Fruit fly (Drosophila melanogaster) whole organism, prepupa: ENCODE data around the gene Fpgs1.

Experiments used
- Blimp-1 ChIP-seq: fragments of 200-800 bp; sonication (Bioruptor generic); optimal IDR thresholded peaks from 3 replicates; lab custom pipeline; 2017; ENCODE audit warnings: missing biosample characterization, missing genetic modification characterization, mild to moderate bottlenecking, moderate library complexity, missing genetic modification reagents
- CG11294 ChIP-seq: fragments of 200-800 bp; sonication (Bioruptor generic); IDR thresholded peaks from 2 replicates; pipeline ENCODE4 v1.3.6; 2022; ENCODE audit warnings: missing biosample characterization, missing genetic modification characterization
- CG11762 ChIP-seq: fragments of 200-800 bp; sonication (Bioruptor generic); optimal IDR thresholded peaks from 3 replicates; lab custom pipeline; 2016; ENCODE audit warnings: missing biosample characterization, missing genetic modification characterization; ENCODE audit not compliant: insufficient read depth
- CG1621 ChIP-seq: fragments of 200-800 bp; sonication (Bioruptor generic); optimal IDR thresholded peaks from 3 replicates; lab custom pipeline; 2018; ENCODE audit warnings: missing biosample characterization, mild to moderate bottlenecking, missing genetic modification characterization
- CG16779 ChIP-seq: fragments of 200-800 bp; sonication (Bioruptor generic); optimal IDR thresholded peaks from 3 replicates; lab custom pipeline; 2017; ENCODE audit warnings: missing biosample characterization, mild to moderate bottlenecking, missing genetic modification characterization
- CG3032 ChIP-seq: fragments of 200-800 bp; optimal IDR thresholded peaks from 2 replicates; lab custom pipeline; 2019; ENCODE audit warnings: missing biosample characterization, mild to moderate bottlenecking, missing genetic modification characterization, moderate library complexity
- CG32006 ChIP-seq: fragments of 200-800 bp; sonication (Bioruptor generic); optimal IDR thresholded peaks from 3 replicates; lab custom pipeline; 2017; ENCODE audit warnings: missing biosample characterization, mild to moderate bottlenecking, missing genetic modification characterization
- CG34406 ChIP-seq: fragments of 200-800 bp; sonication (Bioruptor generic); optimal IDR thresholded peaks from 3 replicates; lab custom pipeline; 2016; ENCODE audit warnings: missing biosample characterization, missing genetic modification characterization
- CG4318 ChIP-seq: fragments of 200-800 bp; sonication (Bioruptor generic); optimal IDR thresholded peaks from 3 replicates; lab custom pipeline; 2017; ENCODE audit warnings: missing biosample characterization, mild to moderate bottlenecking, missing genetic modification characterization
- CG6163 ChIP-seq: fragments of 200-800 bp; sonication (Bioruptor generic); IDR thresholded peaks from 3 replicates; pipeline ENCODE4 v1.3.6; 2022; ENCODE audit warnings: missing biosample characterization, missing genetic modification characterization
- CG6276 ChIP-seq: fragments of 200-800 bp; sonication (Bioruptor generic); optimal IDR thresholded peaks from 2 replicates; lab custom pipeline; 2017; ENCODE audit warnings: missing biosample characterization, mild to moderate bottlenecking, missing genetic modification characterization
- CG6792 ChIP-seq: fragments of 200-800 bp; sonication (Bioruptor generic); optimal IDR thresholded peaks from 3 replicates; lab custom pipeline; 2016; ENCODE audit warnings: missing biosample characterization, missing genetic modification characterization
- CG6808 ChIP-seq: fragments of 200-800 bp; sonication (Bioruptor generic); optimal IDR thresholded peaks from 3 replicates; lab custom pipeline; 2017; ENCODE audit warnings: missing biosample characterization, missing genetic modification characterization, mild to moderate bottlenecking, moderate library complexity, missing genetic modification reagents
- CG6854 ChIP-seq: fragments of 200-800 bp; sonication (Bioruptor generic); optimal IDR thresholded peaks from 2 replicates; lab custom pipeline; 2017; ENCODE audit warnings: missing biosample characterization, mild to moderate bottlenecking, missing genetic modification characterization
- CG8119 ChIP-seq: fragments of 200-800 bp; sonication (Bioruptor generic); IDR thresholded peaks from 3 replicates; pipeline ENCODE4 v1.3.6; 2022; ENCODE audit warnings: missing biosample characterization, missing genetic modification characterization
- CG8319 ChIP-seq: fragments of 200-800 bp; sonication (Bioruptor generic); optimal IDR thresholded peaks from 3 replicates; lab custom pipeline; 2016; ENCODE audit warnings: missing biosample characterization, missing genetic modification characterization
- Eip75B ChIP-seq: fragments of 200-800 bp; sonication (Bioruptor generic); optimal IDR thresholded peaks from 3 replicates; lab custom pipeline; 2016; ENCODE audit warnings: missing biosample characterization, missing genetic modification characterization
- Eip93F ChIP-seq: fragments of 200-800 bp; sonication (Bioruptor generic); optimal IDR thresholded peaks from 2 replicates; lab custom pipeline; 2016; ENCODE audit warnings: missing biosample characterization, mild to moderate bottlenecking, missing genetic modification characterization
- Ets96B ChIP-seq: fragments of 200-800 bp; optimal IDR thresholded peaks from 2 replicates; lab custom pipeline; 2019; ENCODE audit warnings: missing biosample characterization, mild to moderate bottlenecking, missing genetic modification characterization, moderate library complexity
- Hr39 ChIP-seq: fragments of 200-800 bp; sonication (Bioruptor generic); optimal IDR thresholded peaks from 2 replicates; lab custom pipeline; 2016; ENCODE audit warnings: missing biosample characterization, missing genetic modification characterization
- Hr4 ChIP-seq: fragments of 200-800 bp; sonication (Bioruptor generic); optimal IDR thresholded peaks from 3 replicates; lab custom pipeline; 2016; ENCODE audit warnings: missing biosample characterization, missing genetic modification characterization
- Met ChIP-seq: fragments of 200-800 bp; sonication (Bioruptor generic); optimal IDR thresholded peaks from 3 replicates; lab custom pipeline; 2016; ENCODE audit warnings: missing biosample characterization, missing genetic modification characterization
- Sox14 ChIP-seq: fragments of 200-800 bp; sonication (Bioruptor generic); optimal IDR thresholded peaks from 3 replicates; lab custom pipeline; 2016; ENCODE audit warnings: missing biosample characterization, missing genetic modification characterization
- Sox15 ChIP-seq: fragments of 200-800 bp; sonication (Bioruptor generic); optimal IDR thresholded peaks from 3 replicates; lab custom pipeline; 2016; ENCODE audit warnings: missing biosample characterization, missing genetic modification characterization
- fd59A ChIP-seq: fragments of 200-800 bp; sonication (Bioruptor generic); optimal IDR thresholded peaks from 2 replicates; lab custom pipeline; 2017; ENCODE audit warnings: missing biosample characterization, mild to moderate bottlenecking, missing genetic modification characterization, missing genetic modification reagents
- fd85E ChIP-seq: fragments of 200-800 bp; sonication (Bioruptor generic); optimal IDR thresholded peaks from 3 replicates; lab custom pipeline; 2016; ENCODE audit warnings: missing biosample characterization, missing genetic modification characterization
- fkh ChIP-seq: fragments of 200-800 bp; sonication (Bioruptor generic); optimal IDR thresholded peaks from 3 replicates; lab custom pipeline; 2017; ENCODE audit warnings: missing biosample characterization, mild to moderate bottlenecking, missing genetic modification characterization, moderate library complexity
- lz ChIP-seq: fragments of 200-800 bp; sonication (Bioruptor generic); optimal IDR thresholded peaks from 3 replicates; lab custom pipeline; 2016; ENCODE audit warnings: missing biosample characterization, missing genetic modification characterization
- net ChIP-seq: fragments of 200-800 bp; sonication (Bioruptor generic); optimal IDR thresholded peaks from 3 replicates; lab custom pipeline; 2016; ENCODE audit warnings: missing biosample characterization, missing genetic modification characterization
- salr ChIP-seq, 2 experiments: fragments of 200-800 bp; sonication (Bioruptor generic); optimal IDR thresholded peaks; 3 replicates each; lab custom pipeline; 2016 to 2018; ENCODE audit warnings: missing biosample characterization in 2 of 2, missing genetic modification characterization in 2 of 2, mild to moderate bottlenecking in 1 of 2
- spab ChIP-seq: fragments of 200-800 bp; sonication (Bioruptor generic); optimal IDR thresholded peaks from 2 replicates; lab custom pipeline; 2017; ENCODE audit warnings: missing biosample characterization, mild to moderate bottlenecking, missing genetic modification characterization, missing genetic modification reagents
- ss ChIP-seq, 2 experiments: fragments of 200-800 bp; sonication (Bioruptor generic); optimal IDR thresholded peaks; 2 replicates in 1 of 2; 3 replicates in 1 of 2; lab custom pipeline; 2017 to 2018; ENCODE audit warnings: mild to moderate bottlenecking in 2 of 2, missing biosample characterization in 2 of 2, missing genetic modification characterization in 2 of 2, moderate library complexity in 1 of 2
- svp ChIP-seq: fragments of 200-800 bp; sonication (Bioruptor generic); peaks from one replicate; lab custom pipeline; 2016; ENCODE audit warnings: missing biosample characterization, missing genetic modification characterization
- vri ChIP-seq: fragments of 200-800 bp; sonication (Bioruptor generic); optimal IDR thresholded peaks from 3 replicates; lab custom pipeline; 2016; ENCODE audit warnings: missing biosample characterization, mild to moderate bottlenecking, missing genetic modification characterization

Fpgs1 gene

dm6 chrX:12615752-12616366 is 4.2 kb downstream of the Fpgs1 start, which contains the start of gene CG11085:
TSS of gene CG11085 (plus strand) at chrX:12616316.
- TF ChIP-seq Met (GFP tag; lab: Kevin White, UChicago) (no peak), CG8319 (GFP tag; lab: Kevin White, UChicago) (no peak), Hr4 (GFP tag; lab: Kevin White, UChicago) (no peak), CG6854 (GFP tag; lab: Kevin White, UChicago) (no peak), fkh (no peak), CG6276 (GFP tag; lab: Kevin White, UChicago) (no peak), ss (GFP tag; optimal IDR thresholded peaks at IDR 0.05; lab: Kevin White, UChicago) (no peak), CG6808 (GFP tag; lab: Kevin White, UChicago) (no peak), CG6792 (GFP tag; lab: Kevin White, UChicago) (no peak), CG16779 (tag; lab: Kevin White, UChicago) (no peak), Blimp-1 (GFP tag; lab: Kevin White, UChicago) (no peak), Eip75B (GFP tag; lab: Kevin White, UChicago) (no peak), CG1621 (tag; lab: Kevin White, UChicago) (no peak), Sox15 (GFP tag; lab: Kevin White, UChicago) (no peak), Eip93F (GFP tag; lab: Kevin White, UChicago) (no peak), svp (no peak), CG3032 (tag; lab: Kevin White, UChicago) (no peak), CG6163 (no peak), CG32006 (GFP tag; lab: Kevin White, UChicago) (no peak), salr (GFP tag; optimal IDR thresholded peaks at IDR 0.05; lab: Kevin White, UChicago) (no peak)

- TF ChIP-seq fd59A (no peak), Eip75B (GFP tag; lab: Kevin White, UChicago) (no peak), CG8119 (GFP tag; lab: Robert Waterston, UW) (no peak), Ets96B (tag; lab: Kevin White, UChicago) (no peak), CG32006 (GFP tag; lab: Kevin White, UChicago) (no peak), Met (GFP tag; lab: Kevin White, UChicago) (no peak), fd85E (GFP tag; lab: Kevin White, UChicago) (no peak), Sox14 (GFP tag; lab: Kevin White, UChicago) (no peak), CG3032 (tag; lab: Kevin White, UChicago) (no peak), CG11294 (GFP tag; lab: Robert Waterston, UW) (no peak), CG11762 (GFP tag; lab: Kevin White, UChicago) (no peak), CG16779 (tag; lab: Kevin White, UChicago) (no peak), Blimp-1 (GFP tag; lab: Kevin White, UChicago) (no peak), CG4318 (GFP tag; lab: Kevin White, UChicago) (no peak), vri (GFP tag; lab: Kevin White, UChicago) (no peak), CG6276 (GFP tag; lab: Kevin White, UChicago) (no peak), Hr4 (GFP tag; lab: Kevin White, UChicago) (no peak), net (GFP tag; lab: Kevin White, UChicago) (no peak), fkh (no peak)
- TF ChIP-seq, all 60 proteins: peak for 0
These were observed 10.0 kb downstream of the Fpgs1 start for dm6 chrX:12621640-12622039.

dm6 chrX:12623992-12624391 is 12.3 kb downstream of the Fpgs1 start, which contains the start of gene CG15728:
TSS of gene CG15728 (plus strand) at chrX:12624292.
- TF ChIP-seq lz (GFP tag; lab: Kevin White, UChicago) (no peak), CG8319 (GFP tag; lab: Kevin White, UChicago) (no peak), fd59A (no peak), spab (no peak), Hr39 (no peak), svp (no peak), CG34406 (GFP tag; lab: Kevin White, UChicago) (no peak)
